Worm (Caenorhabditis elegans): ENCODE measurements around the gene Y34B4A.10.

Y34B4A.10 gene

DNA sequence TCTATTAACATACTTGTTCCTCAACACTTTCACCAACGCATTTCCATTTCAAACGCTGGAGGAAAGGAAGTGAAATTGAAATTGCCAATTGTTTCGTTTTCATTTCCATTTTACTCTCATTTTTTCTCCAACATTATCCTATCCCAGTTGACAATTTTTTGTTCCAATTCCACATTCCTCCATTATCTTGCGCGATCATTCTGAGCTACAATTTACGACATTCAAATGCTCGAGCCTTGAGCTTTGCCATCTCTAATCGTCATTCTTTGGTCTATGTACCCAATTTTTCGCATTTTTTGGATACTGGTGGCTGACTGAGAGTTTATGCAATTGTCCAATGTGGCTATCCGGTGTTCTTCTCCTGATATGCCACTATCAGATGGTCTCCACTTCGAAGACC is at the start of gene Y34B4A.10:
TSS of gene Y34B4A.10 (plus strand) at position 301 of the 400 bp plus-strand sequence.
- TF ChIP-seq unc-62 (GFP tag; optimal IDR thresholded peaks at IDR 0.05 in 1 of 2) (peak in 1 of 2 experiments; percentile 6), unc-62 (tag; optimal IDR thresholded peaks at IDR 0.05) (no peak), egl-27 (tag; optimal IDR thresholded peaks at IDR 0.05) (no peak)

- TF ChIP-seq hif-1 (tag; optimal IDR thresholded peaks at IDR 0.05) (no peak), ces-1 (GFP tag; optimal IDR thresholded peaks at IDR 0.05) (no peak), ctbp-1 (GFP tag; IDR thresholded peaks at IDR 0.05) (no peak), mdt-29 (GFP tag; IDR thresholded peaks at IDR 0.05) (no peak), ztf-7 (tag; optimal IDR thresholded peaks at IDR 0.05) (no peak), tra-1 (GFP tag; IDR thresholded peaks at IDR 0.05) (no peak), hmg-1.1 (GFP tag; IDR thresholded peaks at IDR 0.05) (no peak), daf-19 (GFP tag; conservative IDR thresholded peaks at IDR 0.05) (no peak), nhr-237 (tag; optimal IDR thresholded peaks at IDR 0.05) (no peak), nhr-11 (tag; optimal IDR thresholded peaks at IDR 0.05) (peak; percentile 21), lir-3 (tag; optimal IDR thresholded peaks at IDR 0.05) (no peak), zip-2 (tag; optimal IDR thresholded peaks at IDR 0.05) (no peak), nhr-48 (tag; optimal IDR thresholded peaks at IDR 0.05) (no peak), nhr-111 (GFP tag; optimal IDR thresholded peaks at IDR 0.05) (no peak), daf-16 (GFP tag; optimal IDR thresholded peaks at IDR 0.05) (peak in 1 of 2 experiments; percentile 95), daf-16 (tag; optimal IDR thresholded peaks at IDR 0.05) (no peak), vab-7 (GFP tag; IDR thresholded peaks at IDR 0.05) (no peak)
Observed at ce11 chrX:5201860-5202259, 47.8 kb upstream of the Y34B4A.10 start.

DNA sequence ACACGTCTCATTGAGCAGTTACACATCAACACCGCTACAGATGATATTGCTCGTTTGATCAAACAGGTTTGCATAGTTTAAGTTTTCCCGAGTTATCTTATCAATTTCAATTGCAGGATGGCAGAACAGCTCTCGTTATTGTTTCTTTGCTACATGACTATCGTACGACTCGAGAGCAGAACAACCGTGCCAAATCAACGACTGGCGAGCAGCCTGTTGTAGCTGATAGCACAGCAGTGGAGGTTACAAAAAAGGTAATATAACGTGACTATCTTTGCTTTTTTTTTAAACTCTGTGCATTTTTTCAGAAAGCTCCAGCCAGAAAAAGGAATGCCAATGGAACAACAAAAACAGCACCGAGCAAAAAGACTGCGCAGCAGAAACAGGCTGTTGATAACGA is 47.3 kb upstream of the Y34B4A.10 start:
- TF ChIP-seq nhr-11 (tag; optimal IDR thresholded peaks at IDR 0.05) (no peak), dmd-6 (GFP tag; IDR thresholded peaks at IDR 0.05) (0 out of 2 replicates have a peak, but pooled peaks have one; percentile 15), pqm-1 (tag; optimal IDR thresholded peaks at IDR 0.05) (peak; percentile 69), nhr-28 (tag; optimal IDR thresholded peaks at IDR 0.05) (peak; percentile 12)

ce11 chrX:5202923-5203322 is 46.8 kb upstream of the Y34B4A.10 start:
- TF ChIP-seq hmg-1.1 (GFP tag; IDR thresholded peaks at IDR 0.05) = no peak
- no peak for TF ChIP-seq ces-1 (GFP tag; optimal IDR thresholded peaks at IDR 0.05)
- peak in 1 of 2 experiments; percentile 98 for TF ChIP-seq unc-62 (GFP tag; optimal IDR thresholded peaks at IDR 0.05 in 1 of 2)
- no peak for TF ChIP-seq unc-62 (tag; optimal IDR thresholded peaks at IDR 0.05)
- no peak for TF ChIP-seq lin-15B (tag; optimal IDR thresholded peaks at IDR 0.05)
- TF ChIP-seq ZK337.2 (GFP tag; IDR thresholded peaks at IDR 0.05) = no peak
- no peak for TF ChIP-seq tra-1 (GFP tag; IDR thresholded peaks at IDR 0.05)

DNA sequence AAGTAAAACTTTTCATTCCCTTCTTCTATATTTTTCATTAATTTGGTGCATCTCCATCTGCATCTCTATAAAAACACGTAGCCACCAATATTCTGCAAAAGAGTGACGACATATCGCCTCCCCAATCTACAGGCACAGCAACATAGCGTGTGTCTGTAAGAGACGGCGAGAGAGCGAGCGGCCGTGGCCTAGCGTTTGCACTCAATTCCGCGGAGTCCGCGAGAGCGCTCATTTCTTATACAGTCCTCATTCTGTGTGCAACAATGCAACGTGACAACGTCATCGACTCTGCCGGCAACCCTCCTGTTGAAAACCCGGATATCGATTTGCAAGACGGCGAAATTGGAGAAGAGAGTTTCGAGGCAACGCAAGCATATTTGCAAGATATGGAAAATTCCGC is 44.1 kb upstream of the Y34B4A.10 start, which contains the start of gene H28G03.2:
TSS of gene H28G03.2 (plus strand) at position 200 of the 400 bp plus-strand sequence.
- TF ChIP-seq aha-1 (tag) = peak; percentile 15
- peak in 1 of 2 experiments; percentile 82 for TF ChIP-seq hif-1 (tag; optimal IDR thresholded peaks at IDR 0.05)
- no peak for TF ChIP-seq lin-15B (tag; optimal IDR thresholded peaks at IDR 0.05)
- TF ChIP-seq nhr-28 (tag; optimal IDR thresholded peaks at IDR 0.05) = peak; percentile 20
- no peak for TF ChIP-seq skn-1 (tag; optimal IDR thresholded peaks at IDR 0.05)
- no peak for TF ChIP-seq php-3 (GFP tag; IDR thresholded peaks at IDR 0.05)
- no peak for TF ChIP-seq daf-16 (GFP tag; optimal IDR thresholded peaks at IDR 0.05)
- TF ChIP-seq daf-16 (tag; optimal IDR thresholded peaks at IDR 0.05) = peak; percentile 30
- peak; percentile 21 for TF ChIP-seq hlh-11 (tag; optimal IDR thresholded peaks at IDR 0.05)
- TF ChIP-seq ceh-20 (GFP tag; IDR thresholded peaks at IDR 0.05) = no peak
- TF ChIP-seq hmg-1.1 (GFP tag; IDR thresholded peaks at IDR 0.05) = peak; percentile 28; the same call in 1 of the 2 replicates
- TF ChIP-seq set-16 (GFP tag; IDR thresholded peaks at IDR 0.05) = 0 out of 2 replicates have a peak, but pooled peaks have one; percentile 15
- TF ChIP-seq mes-2 (tag; optimal IDR thresholded peaks at IDR 0.05; ENCODE audit: poor library complexity, severe bottlenecking) = peak; percentile 79
- no peak for TF ChIP-seq hlh-30 (tag; optimal IDR thresholded peaks at IDR 0.05; ENCODE audit: insufficient read depth)
- no peak for TF ChIP-seq lin-1 (GFP tag; IDR thresholded peaks at IDR 0.05)

Data from whole organism, L4 larva.